Worm (Caenorhabditis elegans) whole organism, late embryonic: ENCODE measurements around the gene spe-44.
"Not testable (repeated sequence)": the region's sequence is repeated elsewhere in the genome, so short reads cannot be mapped to it uniquely, and the experiment has no call there.

Source experiments
- F13H6.1 ChIP-seq: sonication (generic microtip); optimal IDR thresholded peaks from 2 replicates; lab custom pipeline; 2016; ENCODE audit warnings: missing genetic modification characterization, missing compliant biosample characterization
- ama-1 ChIP-seq: fragments of 150-350 bp; optimal IDR thresholded peaks from 2 replicates; lab custom pipeline; 2014
- ceh-31 ChIP-seq: sonication (generic microtip); optimal IDR thresholded peaks from 2 replicates; lab custom pipeline; 2016; ENCODE audit warnings: missing genetic modification characterization, missing compliant biosample characterization
- dmd-4 ChIP-seq: sonication (generic microtip); optimal IDR thresholded peaks from 2 replicates; lab custom pipeline; 2016; ENCODE audit warnings: borderline replicate concordance, missing genetic modification characterization, missing compliant biosample characterization
- fax-1 ChIP-seq: sonication (generic microtip); optimal IDR thresholded peaks from 2 replicates; lab custom pipeline; 2016; ENCODE audit warnings: missing genotype, missing genetic modification characterization, missing compliant biosample characterization
- fkh-6 ChIP-seq: sonication (generic microtip); optimal IDR thresholded peaks from 2 replicates; lab custom pipeline; 2016; ENCODE audit warnings: missing genetic modification characterization, missing compliant biosample characterization
- lin-11 ChIP-seq: fragments of 200-800 bp; sonication (Bioruptor generic); optimal IDR thresholded peaks from 2 replicates; lab custom pipeline; 2018; ENCODE audit warnings: mild to moderate bottlenecking, missing genetic modification characterization, missing compliant biosample characterization
- nhr-232 ChIP-seq: sonication (generic microtip); optimal IDR thresholded peaks from 2 replicates; lab custom pipeline; 2016; ENCODE audit warnings: missing genetic modification characterization, missing compliant biosample characterization
- odd-2 ChIP-seq: sonication (generic microtip); optimal IDR thresholded peaks from 2 replicates; lab custom pipeline; 2017; ENCODE audit warnings: antibody characterized with exemption, mild to moderate bottlenecking, missing genetic modification characterization, missing compliant biosample characterization
- pha-4 ChIP-seq: fragments of 150-350 bp; optimal IDR thresholded peaks from 2 replicates; lab custom pipeline; 2018; ENCODE audit warnings: missing biosample characterization, missing genetic modification reagents, missing genetic modification characterization
- pqm-1 ChIP-seq: sonication (generic microtip); optimal IDR thresholded peaks from 2 replicates; lab custom pipeline; 2016; ENCODE audit warnings: missing genetic modification characterization, missing compliant biosample characterization
- sox-4 ChIP-seq: sonication (generic microtip); optimal IDR thresholded peaks from 2 replicates; lab custom pipeline; 2017; ENCODE audit warnings: mild to moderate bottlenecking, missing genetic modification characterization, inconsistent platforms, missing compliant biosample characterization
- tbx-2 ChIP-seq: sonication (generic microtip); optimal IDR thresholded peaks from 2 replicates; lab custom pipeline; 2016; ENCODE audit warnings: missing genetic modification characterization, missing compliant biosample characterization
- tbx-7 ChIP-seq: sonication (generic microtip); optimal IDR thresholded peaks from 2 replicates; lab custom pipeline; 2016; ENCODE audit warnings: missing genotype, missing genetic modification characterization, missing compliant biosample characterization

DNA sequence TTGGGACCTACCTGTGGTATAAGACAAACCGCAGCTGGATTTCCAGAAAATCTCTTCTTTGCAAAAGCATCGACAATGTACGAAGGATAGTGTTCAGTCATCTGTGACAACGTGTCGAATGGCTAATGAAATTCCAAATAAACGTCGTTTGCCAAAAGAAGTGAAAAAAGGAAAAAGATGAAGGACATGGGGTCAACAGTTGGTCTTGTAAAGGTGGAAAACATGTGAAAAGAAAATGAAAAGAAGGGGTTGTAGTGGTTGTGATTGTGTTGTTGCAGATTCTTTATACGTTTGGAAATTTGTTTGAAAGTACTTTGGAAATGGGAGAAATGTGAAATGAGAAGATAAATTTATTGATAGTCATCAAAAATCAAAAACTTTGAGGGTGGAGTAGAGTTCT, 22.9 kb upstream of the spe-44 start, which contains the start of gene T04A11.1:
- TF ChIP-seq dmd-4 (tag; lab: Kevin White, UChicago); sox-4 (tag; lab: Kevin White, UChicago); ceh-31 (tag; lab: Kevin White, UChicago); fkh-6 (tag; lab: Kevin White, UChicago); F13H6.1 (tag; lab: Kevin White, UChicago); nhr-232 (tag; lab: Kevin White, UChicago); ama-1 (lab: Kevin White, UChicago); tbx-2 (tag; lab: Kevin White, UChicago); fax-1 (tag; lab: Kevin White, UChicago); tbx-7 (tag; lab: Kevin White, UChicago); lin-11 (tag; lab: Kevin White, UChicago); pha-4; pqm-1 (tag; lab: Kevin White, UChicago); odd-2 (tag; lab: Kevin White, UChicago): not testable (repeated sequence)
